Fruit fly (Drosophila melanogaster): Measurements from ENCODE around the gene CG14406.

Gene CG14406

dm6 chrX:14896310-14896709, 14.3 kb downstream of the CG14406 start:
- TF ChIP-seq Eip78C (GFP tag) (peak; percentile 68), Sox14 (GFP tag; optimal IDR thresholded peaks at IDR 0.05) (no peak), esn (GFP tag; optimal IDR thresholded peaks at IDR 0.05) (no peak), CG32006 (GFP tag; optimal IDR thresholded peaks at IDR 0.05) (peak; percentile 57), eg (GFP tag; IDR thresholded peaks at IDR 0.05) (0 out of 3 replicates have a peak, but pooled peaks have one; percentile 19), CG15336 (GFP tag; IDR thresholded peaks at IDR 0.05) (peak; percentile 32; the same call in 1 of the 2 replicates), CG1621 (tag; optimal IDR thresholded peaks at IDR 0.05) (no peak), Hr4 (GFP tag; optimal IDR thresholded peaks at IDR 0.05) (peak; percentile 61), fkh (GFP tag; optimal IDR thresholded peaks at IDR 0.05) (no peak), CG6276 (GFP tag; optimal IDR thresholded peaks at IDR 0.05) (peak; percentile 39), CG3919 (GFP tag; optimal IDR thresholded peaks at IDR 0.05) (no peak)

- TF ChIP-seq Sox102F (GFP tag; optimal IDR thresholded peaks at IDR 0.05) (no peak), net (GFP tag; optimal IDR thresholded peaks at IDR 0.05) (no peak), Sox15 (GFP tag; optimal IDR thresholded peaks at IDR 0.05) (no peak), CG6808 (GFP tag; optimal IDR thresholded peaks at IDR 0.05) (no peak), pdm3 (GFP tag; optimal IDR thresholded peaks at IDR 0.05) (no peak), Ets96B (tag; optimal IDR thresholded peaks at IDR 0.05) (no peak), Lpt (GFP tag; optimal IDR thresholded peaks at IDR 0.05) (no peak), lz (GFP tag; optimal IDR thresholded peaks at IDR 0.05) (no peak), CG7368 (GFP tag; optimal IDR thresholded peaks at IDR 0.05) (no peak), CG4318 (GFP tag; optimal IDR thresholded peaks at IDR 0.05) (no peak), Ets21C (GFP tag; optimal IDR thresholded peaks at IDR 0.05) (no peak), CG8119 (GFP tag; IDR thresholded peaks at IDR 0.05) (no peak), CG6854 (GFP tag; optimal IDR thresholded peaks at IDR 0.05) (no peak), CG10631 (GFP tag; optimal IDR thresholded peaks at IDR 0.05) (no peak), svp (GFP tag) (no peak), CG8632 (GFP tag; optimal IDR thresholded peaks at IDR 0.05) (no peak), fkh (GFP tag; optimal IDR thresholded peaks at IDR 0.05) (no peak), Eip75B (GFP tag; optimal IDR thresholded peaks at IDR 0.05) (no peak), topi (GFP tag; optimal IDR thresholded peaks at IDR 0.05) (no peak), CG11294 (GFP tag; IDR thresholded peaks at IDR 0.05) (no peak)
These were observed 16.8 kb downstream of the CG14406 start for dm6 chrX:14893872-14894271.

- TF ChIP-seq CG11294 (GFP tag; IDR thresholded peaks at IDR 0.05) (no peak), CG8119 (GFP tag; IDR thresholded peaks at IDR 0.05) (peak; percentile 62), Eip78C (GFP tag) (peak; percentile 94), CG8319 (GFP tag; optimal IDR thresholded peaks at IDR 0.05) (peak; percentile 21), Sox102F (GFP tag; optimal IDR thresholded peaks at IDR 0.05) (no peak), Met (GFP tag; optimal IDR thresholded peaks at IDR 0.05) (no peak), dac (GFP tag; optimal IDR thresholded peaks at IDR 0.05) (no peak), Hr39 (GFP tag; optimal IDR thresholded peaks at IDR 0.05) (peak; percentile 42), pdm3 (GFP tag; optimal IDR thresholded peaks at IDR 0.05) (peak; percentile 56), ss (GFP tag; optimal IDR thresholded peaks at IDR 0.05) (no peak), Sox15 (GFP tag; optimal IDR thresholded peaks at IDR 0.05) (no peak), CG32006 (GFP tag; optimal IDR thresholded peaks at IDR 0.05) (peak; percentile 47), Lpt (GFP tag; optimal IDR thresholded peaks at IDR 0.05) (no peak), CG11762 (GFP tag; optimal IDR thresholded peaks at IDR 0.05; ENCODE audit: insufficient read depth) (no peak), acj6 (GFP tag; optimal IDR thresholded peaks at IDR 0.05) (peak; percentile 29), CG4318 (GFP tag; optimal IDR thresholded peaks at IDR 0.05) (peak; percentile 20), CG6276 (GFP tag; optimal IDR thresholded peaks at IDR 0.05) (peak; percentile 30), eg (GFP tag; IDR thresholded peaks at IDR 0.05) (peak; percentile 71), CG6854 (GFP tag; optimal IDR thresholded peaks at IDR 0.05) (no peak), CG6163 (GFP tag; IDR thresholded peaks at IDR 0.05) (peak; percentile 52; the same call in 1 of the 3 replicates), CG1621 (tag; optimal IDR thresholded peaks at IDR 0.05) (no peak), Eip93F (GFP tag; optimal IDR thresholded peaks at IDR 0.05) (no peak), Ets96B (tag; optimal IDR thresholded peaks at IDR 0.05) (no peak), achi (GFP tag; optimal IDR thresholded peaks at IDR 0.05) (peak; percentile 15), CG7368 (GFP tag; optimal IDR thresholded peaks at IDR 0.05) (no peak), spab (GFP tag; optimal IDR thresholded peaks at IDR 0.05) (no peak), svp (GFP tag) (peak; percentile 83), CG8632 (GFP tag; optimal IDR thresholded peaks at IDR 0.05) (peak; percentile 12), fd59A (GFP tag; optimal IDR thresholded peaks at IDR 0.05) (no peak), fd85E (GFP tag; optimal IDR thresholded peaks at IDR 0.05) (no peak), salr (GFP tag; optimal IDR thresholded peaks at IDR 0.05) (no peak), vri (GFP tag; optimal IDR thresholded peaks at IDR 0.05) (no peak), CG3032 (tag; optimal IDR thresholded peaks at IDR 0.05) (no peak), OdsH (GFP tag; optimal IDR thresholded peaks at IDR 0.05) (peak; percentile 32)
These were observed 18.3 kb downstream of the CG14406 start for dm6 chrX:14892303-14892702.
